Worm (Caenorhabditis elegans) whole organism, L1 larva: ENCODE measurements around the gene E02C12.8.

Source experiments
- ama-1 ChIP-seq: fragments of 150-350 bp; optimal IDR thresholded peaks from 2 replicates; lab custom pipeline; 2014
- blmp-1 ChIP-seq: fragments of 150-350 bp; optimal IDR thresholded peaks from 2 replicates; lab custom pipeline; 2014; ENCODE audit warnings: missing biosample characterization, missing genetic modification characterization
- egl-27 ChIP-seq, 2 experiments: fragments of 150-350 bp in 1 of 2; sonication (generic microtip); optimal IDR thresholded peaks; 3 replicates each; lab custom pipeline; 2017 to 2018; ENCODE audit warnings: missing biosample characterization in 2 of 2, missing genetic modification characterization in 2 of 2, missing genetic modification reagents in 2 of 2
- elt-3 ChIP-seq, 6 experiments: fragments of 150-350 bp in 1 of 6; sonication (generic microtip); optimal IDR thresholded peaks; 2 replicates each; lab custom pipeline; 2017 to 2018; ENCODE audit warnings: missing biosample characterization in 6 of 6, missing genetic modification characterization in 6 of 6, inconsistent platforms in 1 of 6
- fkh-10 ChIP-seq: sonication (generic microtip); optimal IDR thresholded peaks from 2 replicates; lab custom pipeline; 2017; ENCODE audit warnings: missing biosample characterization, missing genetic modification reagents, missing genetic modification characterization
- hpl-2 ChIP-seq: fragments of 150-350 bp; optimal IDR thresholded peaks from 2 replicates; lab custom pipeline; 2014; ENCODE audit warnings: missing biosample characterization, missing genetic modification reagents, missing genetic modification characterization
- lin-14 ChIP-seq: fragments of 200-800 bp; sonication (Bioruptor generic); optimal IDR thresholded peaks from 2 replicates; lab custom pipeline; 2018; ENCODE audit warnings: mild to moderate bottlenecking, missing genetic modification characterization, moderate library complexity, missing compliant biosample characterization
- lin-35 ChIP-seq, 2 experiments: fragments of 150-350 bp; optimal IDR thresholded peaks; 2 replicates each; lab custom pipeline; 2014; ENCODE audit warnings: missing biosample characterization in 2 of 2, missing genetic modification characterization in 2 of 2, missing genetic modification reagents in 2 of 2
- mep-1 ChIP-seq: fragments of 150-350 bp; optimal IDR thresholded peaks from 2 replicates; lab custom pipeline; 2014; ENCODE audit warnings: missing biosample characterization, missing genetic modification characterization
- nhr-20 ChIP-seq: sonication (generic microtip); optimal IDR thresholded peaks from 2 replicates; lab custom pipeline; 2016; ENCODE audit warnings: mild to moderate bottlenecking, missing genetic modification characterization, missing compliant biosample characterization
- nhr-237 ChIP-seq: fragments of 150-350 bp; optimal IDR thresholded peaks from 2 replicates; lab custom pipeline; 2014; ENCODE audit warnings: missing biosample characterization, missing genetic modification characterization
- nhr-85 ChIP-seq: sonication (generic microtip); peaks from one replicate; lab custom pipeline; 2016; ENCODE audit warnings: missing genetic modification characterization, inconsistent platforms, missing compliant biosample characterization
- snpc-4 ChIP-seq: fragments of 150-350 bp; optimal IDR thresholded peaks from 2 replicates; lab custom pipeline; 2014; ENCODE audit warnings: missing biosample characterization, missing genetic modification characterization
- tlp-1 ChIP-seq: fragments of 150-350 bp; optimal IDR thresholded peaks from 2 replicates; lab custom pipeline; 2014; ENCODE audit warnings: missing biosample characterization, missing genetic modification characterization
- unc-130 ChIP-seq: fragments of 150-350 bp; optimal IDR thresholded peaks from 2 replicates; lab custom pipeline; 2017; ENCODE audit warnings: missing biosample characterization, missing genetic modification characterization, inconsistent platforms

Gene E02C12.8

DNA sequence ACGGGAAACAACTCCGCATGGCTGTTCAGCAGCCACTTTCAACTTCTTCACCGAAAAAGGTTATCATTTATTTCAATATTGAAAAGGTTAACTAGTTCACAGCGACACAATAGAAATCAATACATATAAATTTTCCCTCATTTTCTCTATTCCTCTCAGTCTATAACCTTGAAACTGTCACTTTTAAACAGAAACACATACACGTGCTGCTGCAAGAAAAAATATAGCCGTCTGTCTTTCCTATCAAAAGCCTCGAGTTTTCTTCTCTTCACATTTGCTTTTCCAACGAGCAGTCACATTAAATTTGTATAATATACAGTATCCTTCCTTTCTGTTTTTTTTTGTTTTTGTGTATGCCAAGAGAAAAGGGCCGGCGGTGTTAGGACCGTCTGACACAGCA is 49.2 kb downstream of the E02C12.8 start:
- TF ChIP-seq blmp-1 (tag; lab: Kevin White, UChicago) (peak; percentile 64), fkh-10 (GFP tag; lab: Kevin White, UChicago) (no peak), nhr-85 (tag; lab: Kevin White, UChicago) (peak; percentile 56), lin-14 (GFP tag; lab: Kevin White, UChicago) (peak; percentile 35), lin-35 (GFP tag; optimal IDR thresholded peaks at IDR 0.05; lab: Kevin White, UChicago) (peak in 1 of 2 experiments; percentile 11), ama-1 (lab: Kevin White, UChicago) (no peak), elt-3 (tag; optimal IDR thresholded peaks at IDR 0.05; lab: Kevin White, UChicago) (peak in 1 of 6 experiments; percentile 2), nhr-237 (tag; lab: Kevin White, UChicago) (no peak), snpc-4 (tag; lab: Kevin White, UChicago) (no peak), nhr-20 (peak; percentile 3), mep-1 (peak; percentile 39), unc-130 (tag; lab: Kevin White, UChicago) (no peak), tlp-1 (tag; lab: Kevin White, UChicago) (no peak), hpl-2 (GFP tag; lab: Kevin White, UChicago) (no peak), egl-27 (tag; optimal IDR thresholded peaks at IDR 0.05; lab: Kevin White, UChicago) (no peak)

DNA sequence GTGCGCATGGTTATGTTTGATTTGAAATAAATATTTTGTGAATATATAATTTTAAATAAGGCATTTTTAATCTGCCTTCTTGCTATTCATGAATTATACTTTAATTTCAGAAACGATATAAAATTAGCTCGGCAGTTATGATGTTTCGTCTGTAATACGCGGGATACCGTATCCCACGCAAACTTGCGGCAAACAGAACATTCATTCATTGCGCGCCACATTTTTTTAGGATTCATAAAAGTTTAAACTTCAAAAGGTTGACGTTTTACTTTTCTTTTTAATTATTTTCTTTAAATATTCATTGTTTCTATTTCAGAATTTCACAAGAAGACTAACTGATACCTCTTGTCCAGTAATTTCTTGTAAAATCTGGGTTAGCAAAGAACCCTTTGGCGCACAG is 50.5 kb downstream of the E02C12.8 start, which contains the start of gene tag-153:
tag-153 (plus strand) TSS at position 200 of the 400 bp plus-strand sequence.
- TF ChIP-seq nhr-85 (tag; lab: Kevin White, UChicago) (no peak), unc-130 (tag; lab: Kevin White, UChicago) (no peak)
